Fruit fly (Drosophila melanogaster): ENCODE results near the gene Rcd-1r.

DNA sequence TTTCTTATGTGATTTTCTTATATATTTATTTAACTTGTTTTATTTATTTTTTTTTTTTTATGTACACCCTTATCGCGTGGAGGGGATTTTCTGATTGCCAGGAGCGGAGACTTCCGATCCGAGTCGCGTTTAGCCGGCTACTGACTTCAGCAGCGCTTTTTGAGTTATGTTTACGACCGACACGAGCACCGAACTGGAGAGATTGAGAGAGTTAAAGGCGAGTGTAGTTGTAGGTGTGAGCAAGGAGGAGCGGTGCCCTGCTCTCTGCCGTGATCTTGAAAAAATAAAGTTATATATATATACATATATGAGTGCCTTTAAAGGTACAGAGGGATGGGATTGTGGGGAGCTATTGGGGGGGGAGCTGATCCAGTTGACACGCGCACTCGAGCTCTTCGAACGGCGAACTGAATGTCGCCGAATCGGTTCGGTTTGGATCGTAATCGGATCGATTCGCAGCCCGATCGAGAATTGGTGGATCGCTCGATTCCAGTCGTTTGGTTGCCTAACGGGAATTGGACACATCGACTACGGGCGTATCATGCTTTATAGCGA, 24.8 kb downstream of the Rcd-1r start, which contains the start of gene rost:
- no peak for TF ChIP-seq pan (optimal IDR thresholded peaks at IDR 0.05)
- TF ChIP-seq Dll (optimal IDR thresholded peaks at IDR 0.05) = no peak
- TF ChIP-seq psq (optimal IDR thresholded peaks at IDR 0.05) = no peak
- TF ChIP-seq usp (GFP tag; optimal IDR thresholded peaks at IDR 0.05) = no peak
- TF ChIP-seq CG8478 (optimal IDR thresholded peaks at IDR 0.05) = no peak

All from whole organism.